Fruit fly (Drosophila melanogaster): ENCODE results near the gene Pex12.

Pex12 gene

DNA sequence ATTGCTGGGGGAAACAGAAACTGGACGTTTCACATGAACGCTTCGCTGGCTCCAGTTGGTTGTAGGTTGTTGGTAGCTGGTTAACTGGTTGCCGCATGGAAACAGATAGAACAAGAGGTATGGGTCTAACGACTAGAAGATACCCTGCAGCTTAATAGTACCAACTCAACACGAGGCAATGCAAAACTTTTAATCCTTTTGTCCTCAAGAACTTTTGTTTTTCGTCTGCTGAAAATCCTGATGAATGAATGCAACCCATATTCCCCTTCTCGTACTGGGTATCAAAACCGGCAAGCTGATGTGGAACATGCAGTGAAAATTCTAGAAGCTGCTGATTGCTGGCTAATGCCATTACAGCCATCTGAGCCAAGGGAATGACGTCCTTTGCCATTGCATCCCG, 22.2 kb downstream of the Pex12 start (continued):
- no peak for TF ChIP-seq bcd (GFP tag; optimal IDR thresholded peaks at IDR 0.05)
- TF ChIP-seq CG18764 (GFP tag; optimal IDR thresholded peaks at IDR 0.05): no peak
- TF ChIP-seq CG17359 (tag; optimal IDR thresholded peaks at IDR 0.05): peak; percentile 0
- TF ChIP-seq cas (GFP tag; IDR thresholded peaks at IDR 0.05): no peak
- no peak for TF ChIP-seq Lim3 (GFP tag; IDR thresholded peaks at IDR 0.05)
- TF ChIP-seq CG15514 (GFP tag; optimal IDR thresholded peaks at IDR 0.05): no peak
- TF ChIP-seq CG31388 (GFP tag; optimal IDR thresholded peaks at IDR 0.05): no peak
- no peak for TF ChIP-seq btn (GFP tag; optimal IDR thresholded peaks at IDR 0.05)
- 0 out of 3 replicates have a peak, but pooled peaks have one; percentile 8 for TF ChIP-seq C15 (GFP tag; IDR thresholded peaks at IDR 0.05)
- TF ChIP-seq GATAe (GFP tag; conservative IDR thresholded peaks at IDR 0.05): no peak
- TF ChIP-seq Xbp1 (GFP tag; optimal IDR thresholded peaks at IDR 0.05): peak; percentile 73
- no peak for TF ChIP-seq HmgD (GFP tag; optimal IDR thresholded peaks at IDR 0.05)
- no peak for TF ChIP-seq Dad (GFP tag; optimal IDR thresholded peaks at IDR 0.05)
- no peak for TF ChIP-seq sens-2 (GFP tag; IDR thresholded peaks at IDR 0.05)
- TF ChIP-seq ken (GFP tag; IDR thresholded peaks at IDR 0.05): no peak
- no peak for TF ChIP-seq Dek (tag; optimal IDR thresholded peaks at IDR 0.05)
- TF ChIP-seq CG8765 (GFP tag; IDR thresholded peaks at IDR 0.05): no peak
- no peak for TF ChIP-seq bowl (GFP tag; IDR thresholded peaks at IDR 0.05)
- TF ChIP-seq YL-1 (GFP tag; optimal IDR thresholded peaks at IDR 0.05): no peak
- TF ChIP-seq CG30431 (GFP tag; optimal IDR thresholded peaks at IDR 0.05): no peak
- TF ChIP-seq Dbx (GFP tag; IDR thresholded peaks at IDR 0.05): no peak
- no peak for TF ChIP-seq Dp (GFP tag; optimal IDR thresholded peaks at IDR 0.05)
- TF ChIP-seq Mad (GFP tag; optimal IDR thresholded peaks at IDR 0.05): no peak
- peak; percentile 34 for TF ChIP-seq fd96Cb (tag; optimal IDR thresholded peaks at IDR 0.05)
- TF ChIP-seq CG30020 (tag; optimal IDR thresholded peaks at IDR 0.05): no peak
- no peak for TF ChIP-seq crol (GFP tag; IDR thresholded peaks at IDR 0.05)
- TF ChIP-seq CG12391 (tag; optimal IDR thresholded peaks at IDR 0.05): peak; percentile 53
- no peak for TF ChIP-seq az2 (GFP tag; optimal IDR thresholded peaks at IDR 0.05)
- TF ChIP-seq pros (GFP tag; optimal IDR thresholded peaks at IDR 0.05): no peak
- TF ChIP-seq Hsf (GFP tag; optimal IDR thresholded peaks at IDR 0.05): peak; percentile 65
- no peak for TF ChIP-seq Ets97D (GFP tag; optimal IDR thresholded peaks at IDR 0.05)
- TF ChIP-seq E2f1 (GFP tag; IDR thresholded peaks at IDR 0.05): no peak
- TF ChIP-seq repo (GFP tag; optimal IDR thresholded peaks at IDR 0.05): no peak
- TF ChIP-seq Optix (GFP tag; IDR thresholded peaks at IDR 0.05): peak; percentile 56; the same call in 1 of the 3 replicates
- no peak for TF ChIP-seq CG11085 (GFP tag; IDR thresholded peaks at IDR 0.05)
- TF ChIP-seq CG18476 (GFP tag; optimal IDR thresholded peaks at IDR 0.05): no peak
- no peak for TF ChIP-seq onecut (GFP tag; IDR thresholded peaks at IDR 0.05)
- no peak for TF ChIP-seq nau (GFP tag; optimal IDR thresholded peaks at IDR 0.05)
- no peak for TF ChIP-seq gsb-n (tag; optimal IDR thresholded peaks at IDR 0.05)
- no peak for TF ChIP-seq ato (GFP tag; IDR thresholded peaks at IDR 0.05; ENCODE audit: partially characterized antibody)
- no peak for TF ChIP-seq tna (GFP tag; IDR thresholded peaks at IDR 0.05; ENCODE audit: partially characterized antibody)
- peak; percentile 39 for TF ChIP-seq CG16815 (GFP tag; optimal IDR thresholded peaks at IDR 0.05)
- TF ChIP-seq CG14667 (GFP tag; IDR thresholded peaks at IDR 0.05): no peak
- TF ChIP-seq CG5245 (GFP tag; optimal IDR thresholded peaks at IDR 0.05): no peak
- TF ChIP-seq jigr1 (GFP tag; IDR thresholded peaks at IDR 0.05): no peak
- TF ChIP-seq disco-r (GFP tag; optimal IDR thresholded peaks at IDR 0.05): no peak
- TF ChIP-seq tgo (GFP tag; IDR thresholded peaks at IDR 0.05): no peak
- TF ChIP-seq kay (GFP tag; optimal IDR thresholded peaks at IDR 0.05): no peak
- no peak for TF ChIP-seq CG6683 (GFP tag; optimal IDR thresholded peaks at IDR 0.05)
- TF ChIP-seq HLH4C (GFP tag; IDR thresholded peaks at IDR 0.05; ENCODE audit: partially characterized antibody): no peak
- no peak for TF ChIP-seq CG8388 (GFP tag; optimal IDR thresholded peaks at IDR 0.05)
- TF ChIP-seq Ets65A (GFP tag): no peak
- TF ChIP-seq CG12236 (GFP tag; optimal IDR thresholded peaks at IDR 0.05): no peak
